Fruit fly (Drosophila melanogaster): ENCODE results near the gene Thor.

Thor gene

DNA sequence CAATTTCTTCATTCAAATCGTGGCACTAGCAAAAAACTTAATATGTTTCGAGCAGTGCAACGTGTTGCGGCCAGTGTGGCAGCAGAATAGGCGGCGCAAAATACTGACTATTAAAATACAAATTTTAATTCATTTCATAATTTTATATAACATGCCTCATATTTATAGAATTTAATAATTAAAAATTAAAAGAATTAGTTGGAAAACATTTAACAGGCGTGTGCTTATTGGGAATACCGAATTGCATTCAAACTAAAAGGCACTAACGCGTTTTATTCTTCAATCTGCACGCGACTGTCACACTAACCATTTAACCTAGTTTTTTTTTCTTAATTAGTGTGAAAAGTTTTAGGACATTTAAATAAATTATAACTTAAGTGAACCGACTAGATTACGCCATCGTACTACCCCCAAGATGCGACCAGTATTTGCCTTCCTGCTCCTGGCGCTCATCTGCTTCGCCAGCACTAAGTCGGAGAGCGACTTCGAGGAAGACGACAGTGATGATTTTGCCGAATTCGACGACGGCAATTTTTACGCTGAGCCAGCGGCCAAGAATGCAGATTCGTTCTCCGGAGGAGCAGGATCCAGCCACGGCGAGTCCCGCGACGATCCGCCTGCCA lies 36.4 kb downstream of the Thor start, which contains the start of the genes LeuRS and CG17593 (continued):
- TF ChIP-seq lov (optimal IDR thresholded peaks at IDR 0.05) (no peak), lov (GFP tag; IDR thresholded peaks at IDR 0.05) (no peak), CG12104 (GFP tag; optimal IDR thresholded peaks at IDR 0.05) (no peak), CG12391 (tag; optimal IDR thresholded peaks at IDR 0.05) (peak; percentile 50), pum (GFP tag; optimal IDR thresholded peaks at IDR 0.05) (no peak), row (GFP tag; IDR thresholded peaks at IDR 0.05) (peak; percentile 38; the same call in 2 of the 3 replicates), CG33213 (GFP tag; optimal IDR thresholded peaks at IDR 0.05) (no peak), MESR4 (GFP tag; optimal IDR thresholded peaks at IDR 0.05) (peak; percentile 67), CG6254 (GFP tag; optimal IDR thresholded peaks at IDR 0.05) (peak; percentile 20), dmrt11E (tag; optimal IDR thresholded peaks at IDR 0.05) (no peak), Sin3A (optimal IDR thresholded peaks at IDR 0.05) (peak; percentile 30), GATAe (GFP tag; conservative IDR thresholded peaks at IDR 0.05) (no peak), BEAF-32 (GFP tag; optimal IDR thresholded peaks at IDR 0.05) (peak; percentile 24), CG12659 (GFP tag; optimal IDR thresholded peaks at IDR 0.05) (no peak), Spps (tag; optimal IDR thresholded peaks at IDR 0.05) (peak; percentile 38), CTCF (GFP tag; optimal IDR thresholded peaks at IDR 0.05) (peak; percentile 13), CG10267 (tag; optimal IDR thresholded peaks at IDR 0.05) (peak; percentile 60), Nf-YA (GFP tag; IDR thresholded peaks at IDR 0.05) (no peak), dm (GFP tag; optimal IDR thresholded peaks at IDR 0.05) (peak; percentile 39), CG8765 (GFP tag; IDR thresholded peaks at IDR 0.05) (no peak), stc (GFP tag; IDR thresholded peaks at IDR 0.05) (no peak), exex (tag; optimal IDR thresholded peaks at IDR 0.05) (peak; percentile 20), gfzf (GFP tag; optimal IDR thresholded peaks at IDR 0.05) (peak; percentile 70), bigmax (GFP tag; optimal IDR thresholded peaks at IDR 0.05) (peak; percentile 80), bbx (GFP tag; IDR thresholded peaks at IDR 0.05; ENCODE audit: partially characterized antibody) (no peak), E2f2 (GFP tag; IDR thresholded peaks at IDR 0.05) (peak; percentile 46; the same call in 1 of the 2 replicates), cato (GFP tag; optimal IDR thresholded peaks at IDR 0.05; ENCODE audit: borderline replicate concordance) (no peak), MBD-R2 (GFP tag; IDR thresholded peaks at IDR 0.05) (peak; percentile 61), crp (GFP tag; optimal IDR thresholded peaks at IDR 0.05) (peak in 1 of 2 experiments; percentile 18), D19A (tag; optimal IDR thresholded peaks at IDR 0.05) (no peak), stwl (tag; optimal IDR thresholded peaks at IDR 0.05) (peak; percentile 72), zf30C (GFP tag; optimal IDR thresholded peaks at IDR 0.05) (peak; percentile 54), peb (GFP tag; IDR thresholded peaks at IDR 0.05) (no peak), nmo (GFP tag; optimal IDR thresholded peaks at IDR 0.05) (peak; percentile 50), Scr (GFP tag; IDR thresholded peaks at IDR 0.05; ENCODE audit: partially characterized antibody) (0 out of 2 replicates have a peak, but pooled peaks have one; percentile 24), wek (GFP tag; optimal IDR thresholded peaks at IDR 0.05) (no peak), ftz-f1 (GFP tag; optimal IDR thresholded peaks at IDR 0.05) (no peak), knrl (GFP tag; IDR thresholded peaks at IDR 0.05; ENCODE audit: partially characterized antibody) (peak; percentile 10; the same call in 1 of the 3 replicates), tap (tag; optimal IDR thresholded peaks at IDR 0.05) (no peak), CG13775 (GFP tag; optimal IDR thresholded peaks at IDR 0.05) (no peak), phol (tag; optimal IDR thresholded peaks at IDR 0.05) (peak; percentile 37), mirr (GFP tag; optimal IDR thresholded peaks at IDR 0.05) (no peak), Ets65A (GFP tag) (peak; percentile 70), Elba2 (GFP tag; optimal IDR thresholded peaks at IDR 0.05) (peak; percentile 5), CG2116 (GFP tag; optimal IDR thresholded peaks at IDR 0.05) (peak; percentile 24), Dp (GFP tag; optimal IDR thresholded peaks at IDR 0.05) (peak; percentile 33), CG4404 (GFP tag; IDR thresholded peaks at IDR 0.05) (no peak), CG2120 (GFP tag; optimal IDR thresholded peaks at IDR 0.05) (no peak), pzg (GFP tag; optimal IDR thresholded peaks at IDR 0.05) (peak; percentile 40), CG14710 (tag; optimal IDR thresholded peaks at IDR 0.05) (peak; percentile 66)
